Fruit fly (Drosophila melanogaster) Kc167 (cell line): ENCODE data around the gene Cad96Cb.

Experiments used
- Myc ChIP-seq: fragments of >200 bp; optimal IDR thresholded peaks from 2 replicates; lab custom pipeline; 2017; ENCODE audit warnings: missing external identifiers
- Sin3A ChIP-seq: fragments of >200 bp; optimal IDR thresholded peaks from 2 replicates; lab custom pipeline; 2018; ENCODE audit warnings: missing external identifiers
- h ChIP-seq: fragments of >200 bp; optimal IDR thresholded peaks from 3 replicates; lab custom pipeline; 2018; ENCODE audit warnings: missing external identifiers
- insv ChIP-seq: fragments of >200 bp; optimal IDR thresholded peaks from 3 replicates; lab custom pipeline; 2018; ENCODE audit warnings: missing external identifiers
- psq ChIP-seq: fragments of >200 bp; optimal IDR thresholded peaks from 2 replicates; lab custom pipeline; 2017; ENCODE audit warnings: missing external identifiers
- ttk ChIP-seq: sonication (Bioruptor generic); optimal IDR thresholded peaks from 2 replicates; lab custom pipeline; 2017; ENCODE audit warnings: missing external identifiers

dm6 chr3R:25194723-25195577, 37.2 kb downstream of the Cad96Cb start, which contains the start of gene CG13653:
- TF ChIP-seq Myc (lab: Kevin White, UChicago), result no peak
- TF ChIP-seq h (lab: Kevin White, UChicago), result no peak
- no peak for TF ChIP-seq ttk
- TF ChIP-seq psq (lab: Kevin White, UChicago), result no peak
- no peak for TF ChIP-seq insv
- no peak for TF ChIP-seq Sin3A (lab: Kevin White, UChicago)
